Worm (Caenorhabditis elegans): ENCODE measurements around the gene lgc-58.

Gene lgc-58

DNA sequence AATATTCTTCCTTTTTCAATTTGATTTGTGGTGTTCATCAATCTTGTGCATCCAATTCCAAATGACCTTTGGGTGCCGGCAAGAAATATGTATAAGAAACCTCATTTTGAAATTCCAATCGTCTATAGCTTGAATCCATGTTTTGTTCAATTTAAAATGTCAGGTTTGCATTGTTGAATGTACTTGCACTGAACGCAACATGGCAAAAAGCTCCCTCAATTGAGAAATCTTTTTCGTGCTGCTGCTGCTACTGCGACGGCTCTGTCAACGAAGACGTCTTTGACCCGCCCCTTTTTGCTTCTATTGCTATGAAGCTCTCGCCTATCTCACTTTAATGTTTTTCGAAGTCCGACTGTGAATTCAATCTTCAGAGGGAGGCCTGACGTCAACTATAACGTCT, at the start of gene lgc-58:
lgc-58 (plus strand) TSS at position 301 of the 400 bp plus-strand sequence.
- no peak for TF ChIP-seq pes-1 (GFP tag; IDR thresholded peaks at IDR 0.05)
- TF ChIP-seq hmg-4 (GFP tag; optimal IDR thresholded peaks at IDR 0.05), result no peak
- no peak for TF ChIP-seq aly-1 (tag; optimal IDR thresholded peaks at IDR 0.05)
- TF ChIP-seq ceh-13 (GFP tag; optimal IDR thresholded peaks at IDR 0.05), result no peak
- TF ChIP-seq ets-7 (tag; optimal IDR thresholded peaks at IDR 0.05), result no peak
- TF ChIP-seq ama-1 (optimal IDR thresholded peaks at IDR 0.05), result no peak
- TF ChIP-seq scrt-1 (GFP tag; IDR thresholded peaks at IDR 0.05), result no peak
- TF ChIP-seq hnd-1 (tag; optimal IDR thresholded peaks at IDR 0.05), result no peak
- no peak for TF ChIP-seq flt-1 (GFP tag; IDR thresholded peaks at IDR 0.05)
- TF ChIP-seq tbx-11 (GFP tag; IDR thresholded peaks at IDR 0.05), result no peak

DNA sequence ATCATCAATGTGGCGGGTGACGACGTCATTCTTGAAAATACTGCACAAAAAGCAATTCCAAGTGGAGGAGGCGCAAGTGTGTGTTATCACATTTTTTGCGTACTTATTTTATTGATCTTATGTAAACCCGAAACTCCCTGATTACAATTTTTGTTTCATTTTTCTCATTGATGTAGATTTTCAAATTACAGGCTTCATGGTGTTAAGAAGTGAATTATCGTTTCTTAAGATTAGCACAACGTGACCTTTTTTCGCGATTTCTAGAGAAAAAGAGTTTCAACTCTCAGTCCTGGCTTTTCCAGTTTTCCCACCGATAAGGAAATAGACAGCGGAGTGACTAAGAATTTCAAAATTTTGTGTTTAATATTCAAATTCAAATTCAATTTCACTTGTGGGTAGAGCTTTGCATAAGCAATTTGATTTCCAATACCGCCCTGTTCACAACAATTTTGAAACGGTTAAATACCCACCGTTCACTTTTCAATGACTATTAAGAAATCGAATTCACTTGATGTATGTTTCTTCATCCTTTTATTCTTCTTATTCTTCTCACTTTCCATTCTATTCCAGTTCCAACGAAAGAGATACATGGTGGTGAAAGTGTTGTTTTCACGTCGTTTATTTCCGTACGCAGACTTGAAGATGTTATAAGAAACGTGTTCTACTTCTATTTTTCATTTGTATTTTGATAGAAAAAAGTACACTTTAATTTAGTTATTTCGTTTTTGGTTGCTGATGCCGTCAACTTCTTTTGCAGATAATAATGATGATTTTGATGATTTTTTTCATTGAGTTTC, 48.4 kb upstream of the lgc-58 start:
- TF ChIP-seq tbx-37 (GFP tag; conservative IDR thresholded peaks at IDR 0.05) (no peak), ama-1 (optimal IDR thresholded peaks at IDR 0.05) (no peak), scrt-1 (GFP tag; IDR thresholded peaks at IDR 0.05) (no peak), F13C5.2 (tag; optimal IDR thresholded peaks at IDR 0.05) (no peak), aly-1 (tag; optimal IDR thresholded peaks at IDR 0.05) (no peak), ceh-36 (tag; optimal IDR thresholded peaks at IDR 0.05) (no peak), sea-1 (GFP tag; conservative IDR thresholded peaks at IDR 0.05) (no peak), B0310.2 (tag; optimal IDR thresholded peaks at IDR 0.05) (no peak), hmbx-1 (tag; optimal IDR thresholded peaks at IDR 0.05) (no peak), tbx-11 (GFP tag; IDR thresholded peaks at IDR 0.05) (no peak)

DNA sequence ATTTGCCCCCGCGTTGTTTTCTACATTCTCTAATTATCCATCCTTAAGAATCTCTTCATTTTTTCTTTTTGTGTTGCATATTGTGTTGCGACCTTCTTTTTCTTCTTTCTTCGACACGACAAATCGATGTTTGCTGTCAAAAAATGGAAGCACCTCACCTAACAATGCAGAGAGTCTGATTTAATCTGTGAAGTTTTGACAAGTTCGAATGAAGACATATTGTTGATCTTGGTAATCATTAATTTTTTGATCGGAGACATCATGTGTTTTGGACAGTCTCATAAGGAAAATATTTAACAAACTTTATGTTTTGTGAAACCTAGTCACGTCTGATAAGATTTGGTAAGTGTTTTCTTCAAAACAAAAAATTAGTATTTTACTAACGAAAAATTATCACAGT, 46.2 kb upstream of the lgc-58 start:
- TF ChIP-seq tbx-37 (GFP tag; conservative IDR thresholded peaks at IDR 0.05) (no peak), ama-1 (optimal IDR thresholded peaks at IDR 0.05) (no peak), tra-4 (tag; optimal IDR thresholded peaks at IDR 0.05) (no peak), flt-1 (GFP tag; IDR thresholded peaks at IDR 0.05) (no peak), ceh-36 (tag; optimal IDR thresholded peaks at IDR 0.05) (no peak), ets-7 (tag; optimal IDR thresholded peaks at IDR 0.05) (no peak), pes-1 (GFP tag; IDR thresholded peaks at IDR 0.05) (no peak)

DNA sequence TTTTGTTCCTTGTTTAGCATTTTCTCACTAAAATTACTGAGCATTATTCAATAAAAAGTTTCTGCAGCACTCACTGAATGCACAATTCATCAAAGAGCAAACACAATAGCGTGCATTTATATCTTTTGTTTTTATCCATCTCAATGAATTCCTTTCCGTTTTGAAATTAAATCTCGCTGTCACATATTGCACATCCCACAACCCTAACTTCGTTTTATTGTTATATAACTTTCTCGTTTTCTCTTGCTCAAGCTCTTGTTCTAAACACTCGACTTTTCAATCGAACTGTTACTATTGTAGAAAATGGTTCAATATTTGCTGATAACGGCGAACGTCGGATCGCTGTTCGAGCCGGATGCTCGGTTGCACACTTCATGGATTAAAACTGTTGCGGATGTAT, 44.1 kb upstream of the lgc-58 start, which contains the start of gene ipp-5:
ipp-5 (plus strand) TSS at position 301 of the 400 bp plus-strand sequence.
- TF ChIP-seq hmg-4 (GFP tag; optimal IDR thresholded peaks at IDR 0.05), result no peak
- TF ChIP-seq scrt-1 (GFP tag; IDR thresholded peaks at IDR 0.05), result no peak
- no peak for TF ChIP-seq F13C5.2 (tag; optimal IDR thresholded peaks at IDR 0.05)

DNA sequence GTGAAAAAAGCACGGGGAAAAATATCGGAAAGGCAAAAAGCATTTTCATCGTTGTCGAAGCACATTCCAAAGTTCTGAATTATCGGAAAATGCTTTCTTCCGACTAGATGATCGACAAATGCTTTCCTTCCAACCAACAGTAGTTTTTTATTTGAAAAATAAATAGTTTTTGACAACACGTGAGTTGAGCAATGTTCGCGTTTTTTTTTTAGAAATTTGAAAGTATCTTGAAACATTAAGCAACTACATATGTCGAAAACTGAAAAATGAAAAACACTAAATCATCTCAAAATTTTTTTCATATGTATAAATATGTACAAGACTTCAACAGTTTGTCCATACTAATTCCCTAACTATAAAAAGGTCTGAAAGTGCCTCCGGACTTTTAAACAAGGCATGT, 35.8 kb upstream of the lgc-58 start, which contains the start of gene hsp-25:
hsp-25 (minus strand) TSS at position 101 of the 400 bp plus-strand sequence.
- TF ChIP-seq pes-1 (GFP tag; IDR thresholded peaks at IDR 0.05) (no peak), tbx-37 (GFP tag; conservative IDR thresholded peaks at IDR 0.05) (no peak)

DNA sequence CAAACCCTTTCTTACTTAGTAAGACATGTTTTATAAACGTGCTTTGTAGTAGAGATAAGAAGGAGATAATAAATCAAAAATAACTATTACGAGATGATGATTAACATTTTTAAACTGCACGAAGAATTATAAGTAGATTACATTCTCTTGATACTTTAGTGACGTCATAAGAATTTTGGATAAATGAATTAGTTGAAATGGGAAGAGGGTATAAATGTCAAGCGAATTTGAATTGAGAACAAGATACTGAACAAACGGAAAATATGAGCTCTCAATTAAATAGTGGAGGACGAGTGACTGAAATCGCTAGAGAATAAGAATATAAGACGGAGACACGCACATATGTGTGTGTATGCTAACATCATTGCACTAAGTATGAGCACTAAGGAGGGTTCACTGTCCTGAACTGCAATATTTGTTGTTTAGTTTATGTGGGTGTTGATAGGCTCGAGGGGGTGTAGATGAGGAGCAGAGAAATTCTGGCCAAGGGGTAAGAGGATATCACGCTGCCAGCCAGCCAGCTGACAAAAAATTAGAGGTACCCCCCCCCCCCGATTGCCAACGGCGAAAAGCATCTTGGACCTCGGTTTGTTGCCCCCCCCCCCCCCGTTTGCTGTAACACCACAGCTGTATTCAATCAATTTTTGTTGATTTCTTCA, 34.7 kb upstream of the lgc-58 start:
- no peak for TF ChIP-seq scrt-1 (GFP tag; IDR thresholded peaks at IDR 0.05)
- no peak for TF ChIP-seq F13C5.2 (tag; optimal IDR thresholded peaks at IDR 0.05)
- TF ChIP-seq hmg-4 (GFP tag; optimal IDR thresholded peaks at IDR 0.05), result peak; percentile 56
- no peak for TF ChIP-seq tra-4 (tag; optimal IDR thresholded peaks at IDR 0.05)
- no peak for TF ChIP-seq ceh-13 (GFP tag; optimal IDR thresholded peaks at IDR 0.05)
- TF ChIP-seq hmbx-1 (tag; optimal IDR thresholded peaks at IDR 0.05), result no peak
- TF ChIP-seq hnd-1 (tag; optimal IDR thresholded peaks at IDR 0.05), result no peak
- TF ChIP-seq pes-1 (GFP tag; IDR thresholded peaks at IDR 0.05), result no peak
- no peak for TF ChIP-seq aly-1 (tag; optimal IDR thresholded peaks at IDR 0.05)

DNA sequence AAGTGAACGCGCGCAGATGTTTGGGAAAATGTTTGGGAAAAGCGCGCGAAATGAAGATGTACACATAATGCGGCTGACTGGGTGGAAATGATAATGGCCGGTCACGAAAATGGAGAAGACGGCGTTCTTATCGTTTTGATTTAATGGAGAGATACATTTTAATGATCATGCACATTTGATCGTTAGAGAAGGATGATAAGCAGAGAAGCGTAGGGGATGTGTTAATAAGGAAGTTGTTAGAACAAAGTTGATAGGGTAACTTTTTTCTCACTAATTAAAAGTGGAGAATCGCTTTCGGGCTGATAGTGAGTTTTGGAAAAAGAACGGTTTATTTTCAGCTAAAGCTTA, 34.2 kb upstream of the lgc-58 start:
- TF ChIP-seq tra-4 (tag; optimal IDR thresholded peaks at IDR 0.05) (no peak), flt-1 (GFP tag; IDR thresholded peaks at IDR 0.05) (no peak), F13C5.2 (tag; optimal IDR thresholded peaks at IDR 0.05) (no peak), ets-7 (tag; optimal IDR thresholded peaks at IDR 0.05) (no peak), ceh-13 (GFP tag; optimal IDR thresholded peaks at IDR 0.05) (no peak), pes-1 (GFP tag; IDR thresholded peaks at IDR 0.05) (no peak), sea-1 (GFP tag; conservative IDR thresholded peaks at IDR 0.05) (no peak)

DNA sequence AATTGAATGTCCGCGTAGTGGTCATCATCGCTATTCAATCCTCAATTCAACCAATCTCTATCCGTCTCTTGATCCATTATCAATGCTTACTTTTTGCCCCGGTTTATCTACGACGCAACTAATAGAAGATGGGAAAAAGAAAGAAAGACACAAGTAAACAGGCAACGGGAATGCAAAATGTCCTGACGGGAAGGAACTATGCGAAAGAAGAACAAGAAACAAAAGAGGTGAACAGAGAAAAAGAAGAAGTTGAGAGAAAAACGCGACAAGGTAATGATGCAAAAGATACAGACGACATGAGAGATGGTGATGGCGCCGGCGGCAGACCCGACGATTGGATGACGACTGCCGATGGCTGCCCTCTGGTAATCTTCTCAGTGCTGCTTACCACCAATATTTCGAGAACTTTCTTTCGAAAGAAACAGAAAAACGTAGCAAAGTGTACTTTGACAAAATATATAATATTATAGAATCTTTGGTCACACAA, 33.3 kb upstream of the lgc-58 start:
- no peak for TF ChIP-seq ceh-13 (GFP tag; optimal IDR thresholded peaks at IDR 0.05)
- no peak for TF ChIP-seq scrt-1 (GFP tag; IDR thresholded peaks at IDR 0.05)
- TF ChIP-seq flt-1 (GFP tag; IDR thresholded peaks at IDR 0.05), result no peak
- no peak for TF ChIP-seq sea-1 (GFP tag; conservative IDR thresholded peaks at IDR 0.05)
- TF ChIP-seq F13C5.2 (tag; optimal IDR thresholded peaks at IDR 0.05), result no peak
- TF ChIP-seq hmbx-1 (tag; optimal IDR thresholded peaks at IDR 0.05), result no peak
- no peak for TF ChIP-seq B0310.2 (tag; optimal IDR thresholded peaks at IDR 0.05)
- no peak for TF ChIP-seq ama-1 (optimal IDR thresholded peaks at IDR 0.05)
- no peak for TF ChIP-seq tbx-37 (GFP tag; conservative IDR thresholded peaks at IDR 0.05)
- TF ChIP-seq hmg-4 (GFP tag; optimal IDR thresholded peaks at IDR 0.05), result no peak
- TF ChIP-seq ets-7 (tag; optimal IDR thresholded peaks at IDR 0.05), result no peak
- no peak for TF ChIP-seq ceh-36 (tag; optimal IDR thresholded peaks at IDR 0.05)
- no peak for TF ChIP-seq aly-1 (tag; optimal IDR thresholded peaks at IDR 0.05)
- no peak for TF ChIP-seq hnd-1 (tag; optimal IDR thresholded peaks at IDR 0.05)
- TF ChIP-seq tbx-11 (GFP tag; IDR thresholded peaks at IDR 0.05), result no peak
- TF ChIP-seq pes-1 (GFP tag; IDR thresholded peaks at IDR 0.05), result no peak
- no peak for TF ChIP-seq tra-4 (tag; optimal IDR thresholded peaks at IDR 0.05)
